Worm (Caenorhabditis elegans): ENCODE results near the gene pro-1.

- no peak for TF ChIP-seq unc-42 (tag; optimal IDR thresholded peaks at IDR 0.05)
- no peak for TF ChIP-seq Y22D7AL.16 (tag; optimal IDR thresholded peaks at IDR 0.05)
- TF ChIP-seq ets-4 (tag; optimal IDR thresholded peaks at IDR 0.05): no peak
- no peak for TF ChIP-seq ttx-3 (tag; optimal IDR thresholded peaks at IDR 0.05)
- no peak for TF ChIP-seq pat-9 (tag; optimal IDR thresholded peaks at IDR 0.05)
- TF ChIP-seq nfya-1 (tag; optimal IDR thresholded peaks at IDR 0.05): no peak
- no peak for TF ChIP-seq syd-9 (tag; optimal IDR thresholded peaks at IDR 0.05)
These were observed 10.2 kb downstream of the pro-1 start for ce11 chrII:10531604-10532003.
